Worm (Caenorhabditis elegans) whole organism, mixed stage, embryonic: ENCODE data around the gene fshr-1.

Source experiments
- M03D4.4 ChIP-seq: sonication (generic microtip); optimal IDR thresholded peaks from 2 replicates; lab custom pipeline; 2017; ENCODE audit warnings: mild to moderate bottlenecking, missing genetic modification characterization, missing compliant biosample characterization
- bed-3 ChIP-seq: fragments of 200-800 bp; sonication (Bioruptor generic); optimal IDR thresholded peaks from 3 replicates; lab custom pipeline; 2018; ENCODE audit warnings: mild to moderate bottlenecking, missing genetic modification characterization, moderate library complexity, missing compliant biosample characterization
- ceh-39 ChIP-seq: fragments of 150-350 bp; optimal IDR thresholded peaks from 2 replicates; lab custom pipeline; 2014; ENCODE audit warnings: missing biosample characterization, missing genetic modification characterization
- ceh-43 ChIP-seq: fragments of 200-800 bp; sonication (Bioruptor generic); optimal IDR thresholded peaks from 2 replicates; lab custom pipeline; 2018; ENCODE audit warnings: mild to moderate bottlenecking, missing genetic modification characterization, moderate library complexity, missing compliant biosample characterization
- ceh-83 ChIP-seq: fragments of 200-800 bp; sonication (Bioruptor generic); optimal IDR thresholded peaks from 2 replicates; lab custom pipeline; 2018; ENCODE audit warnings: mild to moderate bottlenecking, missing genetic modification characterization, missing compliant biosample characterization
- ces-1 ChIP-seq: fragments of 150-350 bp; optimal IDR thresholded peaks from 2 replicates; lab custom pipeline; 2014; ENCODE audit warnings: missing biosample characterization, missing genetic modification reagents, missing genetic modification characterization
- cnd-1 ChIP-seq: fragments of 200-800 bp; sonication (Bioruptor generic); optimal IDR thresholded peaks from 2 replicates; lab custom pipeline; 2018; ENCODE audit warnings: mild to moderate bottlenecking, missing genetic modification characterization, missing compliant biosample characterization
- drap-1 ChIP-seq: fragments of 200-800 bp; sonication (Bioruptor generic); optimal IDR thresholded peaks from 3 replicates; lab custom pipeline; 2018; ENCODE audit warnings: mild to moderate bottlenecking, missing genetic modification characterization, missing compliant biosample characterization
- elt-1 ChIP-seq: sonication (generic microtip); optimal IDR thresholded peaks from 2 replicates; lab custom pipeline; 2017; ENCODE audit warnings: missing genetic modification characterization, mild to moderate bottlenecking, missing compliant biosample characterization, antibody characterized with exemption, moderate library complexity, borderline replicate concordance; ENCODE audit not compliant: insufficient read depth
- flh-1 ChIP-seq: fragments of 200-800 bp; sonication (Bioruptor generic); optimal IDR thresholded peaks from 2 replicates; lab custom pipeline; 2018; ENCODE audit warnings: mild to moderate bottlenecking, missing genetic modification characterization, moderate library complexity, missing compliant biosample characterization
- hlh-1 ChIP-seq: fragments of 150-350 bp; optimal IDR thresholded peaks from 2 replicates; lab custom pipeline; 2014; ENCODE audit warnings: missing biosample characterization, missing genetic modification reagents, missing genetic modification characterization
- lin-13 ChIP-seq: fragments of 150-350 bp; optimal IDR thresholded peaks from 2 replicates; lab custom pipeline; 2014; ENCODE audit warnings: missing biosample characterization, missing genetic modification characterization
- lin-32 ChIP-seq: fragments of 200-800 bp; sonication (Bioruptor generic); optimal IDR thresholded peaks from 2 replicates; lab custom pipeline; 2018; ENCODE audit warnings: mild to moderate bottlenecking, missing genetic modification characterization, missing compliant biosample characterization
- lsy-2 ChIP-seq: fragments of 150-350 bp; optimal IDR thresholded peaks from 2 replicates; lab custom pipeline; 2014; ENCODE audit warnings: missing biosample characterization, missing genetic modification characterization
- mab-5 ChIP-seq: fragments of 150-350 bp; optimal IDR thresholded peaks from 2 replicates; lab custom pipeline; 2014; ENCODE audit warnings: missing biosample characterization, missing genetic modification characterization
- mep-1 ChIP-seq: fragments of 150-350 bp; optimal IDR thresholded peaks from 2 replicates; lab custom pipeline; 2017; ENCODE audit warnings: missing biosample characterization, missing genetic modification reagents, missing genetic modification characterization, inconsistent platforms
- mls-2 ChIP-seq: sonication (generic microtip); optimal IDR thresholded peaks from 2 replicates; lab custom pipeline; 2016; ENCODE audit warnings: mild to moderate bottlenecking, missing genetic modification characterization, moderate library complexity, missing compliant biosample characterization
- nhr-12 ChIP-seq: fragments of 150-350 bp; optimal IDR thresholded peaks from 2 replicates; lab custom pipeline; 2014; ENCODE audit warnings: missing biosample characterization, missing genetic modification characterization
- nhr-2 ChIP-seq: fragments of 150-350 bp; optimal IDR thresholded peaks from 2 replicates; lab custom pipeline; 2014; ENCODE audit warnings: missing biosample characterization, missing genetic modification characterization
- nhr-237 ChIP-seq: fragments of 150-350 bp; optimal IDR thresholded peaks from 2 replicates; lab custom pipeline; 2014; ENCODE audit warnings: missing biosample characterization, missing genetic modification characterization
- nhr-28 ChIP-seq: fragments of 150-350 bp; optimal IDR thresholded peaks from 2 replicates; lab custom pipeline; 2014; ENCODE audit warnings: missing biosample characterization, missing genetic modification characterization
- nhr-76 ChIP-seq: sonication (generic microtip); optimal IDR thresholded peaks from 2 replicates; lab custom pipeline; 2017; ENCODE audit warnings: missing biosample characterization, missing genetic modification characterization
- pha-4 ChIP-seq: fragments of 150-350 bp; optimal IDR thresholded peaks from 2 replicates; lab custom pipeline; 2018; ENCODE audit warnings: missing biosample characterization, missing genetic modification reagents, missing genetic modification characterization
- sem-2 ChIP-seq: fragments of 200-800 bp; sonication (Bioruptor generic); optimal IDR thresholded peaks from 2 replicates; lab custom pipeline; 2018; ENCODE audit warnings: mild to moderate bottlenecking, missing genetic modification characterization, missing compliant biosample characterization
- snpc-4 ChIP-seq: fragments of 150-350 bp; optimal IDR thresholded peaks from 2 replicates; lab custom pipeline; 2014; ENCODE audit warnings: missing biosample characterization, missing genetic modification characterization
- sptf-1 ChIP-seq: sonication (generic microtip); optimal IDR thresholded peaks from 2 replicates; lab custom pipeline; 2017; ENCODE audit warnings: mild to moderate bottlenecking, missing genetic modification characterization, moderate library complexity, missing compliant biosample characterization
- tbx-8 ChIP-seq: fragments of 200-800 bp; sonication (Bioruptor generic); optimal IDR thresholded peaks from 2 replicates; lab custom pipeline; 2018; ENCODE audit warnings: mild to moderate bottlenecking, missing genetic modification characterization, moderate library complexity, missing compliant biosample characterization
- unc-120 ChIP-seq: sonication (generic microtip); optimal IDR thresholded peaks from 2 replicates; lab custom pipeline; 2017; ENCODE audit warnings: missing genetic modification characterization, missing compliant biosample characterization; ENCODE audit not compliant: poor library complexity, severe bottlenecking
- unc-39 ChIP-seq: fragments of 150-350 bp; optimal IDR thresholded peaks from 2 replicates; lab custom pipeline; 2014; ENCODE audit warnings: missing biosample characterization, missing genetic modification characterization
- unc-62 ChIP-seq: fragments of 150-350 bp; optimal IDR thresholded peaks from 2 replicates; lab custom pipeline; 2014; ENCODE audit warnings: missing biosample characterization, missing genetic modification reagents, missing genetic modification characterization
- zip-8 ChIP-seq: fragments of 150-350 bp; optimal IDR thresholded peaks from 2 replicates; lab custom pipeline; 2014; ENCODE audit warnings: missing biosample characterization, missing genetic modification characterization
- ztf-11 ChIP-seq: fragments of 150-350 bp; optimal IDR thresholded peaks from 2 replicates; lab custom pipeline; 2014; ENCODE audit warnings: missing biosample characterization, missing genetic modification characterization

The fshr-1 gene

ce11 chrV:9907205-9907604 lies 17.6 kb downstream of the fshr-1 start:
- TF ChIP-seq unc-39 (tag; lab: Kevin White, UChicago) (no peak), nhr-28 (no peak), pha-4 (tag; lab: Kevin White, UChicago) (no peak), M03D4.4 (no peak), hlh-1 (no peak), lin-32 (GFP tag; lab: Kevin White, UChicago) (no peak), nhr-2 (no peak), ceh-43 (no peak), lsy-2 (tag; lab: Kevin White, UChicago) (no peak), snpc-4 (tag; lab: Kevin White, UChicago) (no peak), zip-8 (tag; lab: Kevin White, UChicago) (no peak), sem-2 (GFP tag; lab: Kevin White, UChicago) (no peak), drap-1 (GFP tag; lab: Kevin White, UChicago) (no peak), bed-3 (GFP tag; lab: Kevin White, UChicago) (no peak), ztf-11 (tag; lab: Kevin White, UChicago) (no peak), ces-1 (GFP tag; lab: Kevin White, UChicago) (no peak), cnd-1 (tag; lab: Kevin White, UChicago) (no peak), nhr-12 (tag; lab: Kevin White, UChicago) (no peak), ceh-39 (tag; lab: Kevin White, UChicago) (no peak), sptf-1 (tag; lab: Kevin White, UChicago) (no peak)

- no peak for TF ChIP-seq mab-5 (tag; lab: Kevin White, UChicago)
- no peak for TF ChIP-seq lin-32 (GFP tag; lab: Kevin White, UChicago)
- no peak for TF ChIP-seq ceh-83 (GFP tag; lab: Kevin White, UChicago)
- TF ChIP-seq nhr-237 (tag; lab: Kevin White, UChicago): no peak
- TF ChIP-seq elt-1 (tag; lab: Kevin White, UChicago): no peak
- no peak for TF ChIP-seq flh-1
- no peak for TF ChIP-seq drap-1 (GFP tag; lab: Kevin White, UChicago)
- TF ChIP-seq ces-1 (GFP tag; lab: Kevin White, UChicago): no peak
- no peak for TF ChIP-seq unc-39 (tag; lab: Kevin White, UChicago)
- TF ChIP-seq mep-1: no peak
- no peak for TF ChIP-seq lin-13 (tag; lab: Kevin White, UChicago)
- TF ChIP-seq nhr-12 (tag; lab: Kevin White, UChicago): no peak
- no peak for TF ChIP-seq mls-2 (tag; lab: Kevin White, UChicago)
- TF ChIP-seq, all 35 proteins: peak for 0
Measured at ce11 chrV:9909624-9910023, 20.0 kb downstream of the fshr-1 start.

ce11 chrV:9911165-9911564 lies 21.5 kb downstream of the fshr-1 start:
- TF ChIP-seq ces-1 (GFP tag; lab: Kevin White, UChicago): peak; percentile 85
- no peak for TF ChIP-seq mab-5 (tag; lab: Kevin White, UChicago)

DNA sequence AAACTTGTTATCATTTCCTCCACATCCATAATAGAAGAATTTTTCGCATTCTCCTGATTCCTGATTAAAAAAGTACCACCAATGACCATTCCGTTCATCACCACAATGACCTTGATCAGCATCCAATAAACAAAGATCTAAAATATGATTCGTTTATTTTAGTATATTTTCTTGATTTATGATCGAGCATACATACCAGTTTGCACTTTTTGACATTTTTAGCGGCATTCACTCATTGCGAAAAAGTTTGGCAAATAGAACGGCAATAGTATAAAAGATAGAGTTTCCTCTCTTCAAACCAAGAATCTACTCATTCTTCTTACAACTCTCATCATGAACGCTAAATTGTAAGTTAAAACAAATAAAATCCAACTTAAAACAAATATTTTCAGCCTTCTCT lies 24.2 kb downstream of the fshr-1 start, which contains the start of gene fipr-10:
TSS of gene fipr-10 (plus strand) at position 301 of the 400 bp plus-strand sequence.
- TF ChIP-seq bed-3 (GFP tag; lab: Kevin White, UChicago): no peak
- TF ChIP-seq drap-1 (GFP tag; lab: Kevin White, UChicago): no peak
- TF ChIP-seq nhr-76 (tag; lab: Kevin White, UChicago): no peak
- TF ChIP-seq unc-120 (tag; lab: Kevin White, UChicago): no peak
- TF ChIP-seq tbx-8 (GFP tag; lab: Kevin White, UChicago): no peak
- TF ChIP-seq mab-5 (tag; lab: Kevin White, UChicago): no peak
- TF ChIP-seq, all 35 proteins: peak for 0

DNA sequence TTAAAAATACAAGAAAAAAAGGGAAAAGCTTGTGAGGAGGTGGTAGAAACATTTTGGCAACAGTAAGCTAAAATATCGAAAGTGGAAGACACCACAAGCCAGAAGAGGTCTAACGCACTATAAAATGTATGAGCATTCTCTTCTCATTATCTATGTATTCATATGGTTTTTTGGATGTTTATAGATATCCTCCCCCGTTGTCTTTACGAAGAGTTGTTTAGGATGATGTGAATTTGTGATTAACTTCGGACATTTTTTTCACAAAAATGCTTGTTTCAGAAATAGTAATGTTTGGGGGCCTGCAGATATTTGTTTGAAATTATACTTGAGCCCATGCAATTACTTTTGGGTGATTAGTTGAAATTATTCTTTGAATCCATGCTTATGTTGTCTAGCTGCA lies 25.4 kb downstream of the fshr-1 start, which contains the start of gene mec-9:
TSS of gene mec-9 (minus strand) at position 101 of the 400 bp plus-strand sequence.
- TF ChIP-seq ceh-39 (tag; lab: Kevin White, UChicago): no peak
- no peak for TF ChIP-seq ztf-11 (tag; lab: Kevin White, UChicago)
- no peak for TF ChIP-seq nhr-76 (tag; lab: Kevin White, UChicago)
- TF ChIP-seq unc-62: no peak
- TF ChIP-seq nhr-237 (tag; lab: Kevin White, UChicago): no peak
